Fruit fly (Drosophila melanogaster): ENCODE results near the gene Dnaaf5.

Dnaaf5 gene

dm6 chr3R:14327472-14328104, 34.0 kb downstream of the Dnaaf5 start, which contains the start of gene spn-B (continued):
- no peak for TF ChIP-seq CG4617 (GFP tag; optimal IDR thresholded peaks at IDR 0.05; ENCODE audit: borderline replicate concordance)
- TF ChIP-seq CG17612 (GFP tag; IDR thresholded peaks at IDR 0.05) = peak; percentile 13; the same call in 1 of the 2 replicates
- peak; percentile 71 for TF ChIP-seq CG12219 (GFP tag; optimal IDR thresholded peaks at IDR 0.05)
- TF ChIP-seq Atf-2 (GFP tag; optimal IDR thresholded peaks at IDR 0.05) = peak; percentile 56
- peak; percentile 5; the same call in 1 of the 3 replicates for TF ChIP-seq gce (GFP tag; IDR thresholded peaks at IDR 0.05)
- no peak; the same call in 1 of the 2 replicates for TF ChIP-seq Bgb (GFP tag; IDR thresholded peaks at IDR 0.05; ENCODE audit: partially characterized antibody)
- TF ChIP-seq insv (GFP tag; optimal IDR thresholded peaks at IDR 0.05) = peak in 1 of 2 experiments; percentile 32
- no peak for TF ChIP-seq CG2199 (GFP tag; IDR thresholded peaks at IDR 0.05)
- TF ChIP-seq CG4404 (GFP tag; IDR thresholded peaks at IDR 0.05) = no peak
- 0 out of 2 replicates have a peak, but pooled peaks have one; percentile 28 for TF ChIP-seq ttk (GFP tag; IDR thresholded peaks at IDR 0.05)
- peak; percentile 43 for TF ChIP-seq CG2116 (GFP tag; optimal IDR thresholded peaks at IDR 0.05)
- peak; percentile 75; the same call in 1 of the 2 replicates for TF ChIP-seq Drgx (GFP tag; IDR thresholded peaks at IDR 0.05)
- no peak; the same call in 1 of the 2 replicates for TF ChIP-seq CG10321 (GFP tag; IDR thresholded peaks at IDR 0.05)
- TF ChIP-seq D19B (GFP tag; optimal IDR thresholded peaks at IDR 0.05) = peak; percentile 61
- TF ChIP-seq gcm2 (GFP tag; optimal IDR thresholded peaks at IDR 0.05) = peak; percentile 43
- TF ChIP-seq al (GFP tag; IDR thresholded peaks at IDR 0.05) = peak; percentile 44
- peak; percentile 48 for TF ChIP-seq CG3847 (GFP tag; IDR thresholded peaks at IDR 0.05)
- TF ChIP-seq YL-1 (GFP tag; optimal IDR thresholded peaks at IDR 0.05) = no peak
- TF ChIP-seq CG16779 (GFP tag; IDR thresholded peaks at IDR 0.05) = no peak
- TF ChIP-seq ci (GFP tag; IDR thresholded peaks at IDR 0.05) = peak; percentile 85
- TF ChIP-seq MBD-R2 (GFP tag; IDR thresholded peaks at IDR 0.05) = peak; percentile 47; the same call in 1 of the 2 replicates
- peak; percentile 78 for TF ChIP-seq BtbVII (GFP tag; optimal IDR thresholded peaks at IDR 0.05)
- peak; percentile 46 for TF ChIP-seq Hand (GFP tag; optimal IDR thresholded peaks at IDR 0.05)
- peak; percentile 46; the same call in 1 of the 2 replicates for TF ChIP-seq Dref (GFP tag; IDR thresholded peaks at IDR 0.05)
- peak; percentile 70 for TF ChIP-seq HmgZ (tag; optimal IDR thresholded peaks at IDR 0.05)
- peak; percentile 76 for TF ChIP-seq nmo (GFP tag; optimal IDR thresholded peaks at IDR 0.05)
- peak; percentile 70 for TF ChIP-seq stc (GFP tag; IDR thresholded peaks at IDR 0.05)
- peak; percentile 77 for TF ChIP-seq E2f1 (GFP tag; IDR thresholded peaks at IDR 0.05)
- TF ChIP-seq Doc3 (GFP tag; IDR thresholded peaks at IDR 0.05; ENCODE audit: partially characterized antibody) = 0 out of 3 replicates have a peak, but pooled peaks have one; percentile 37
- peak; percentile 77 for TF ChIP-seq CG2875 (GFP tag; optimal IDR thresholded peaks at IDR 0.05)
- TF ChIP-seq PHDP (tag; optimal IDR thresholded peaks at IDR 0.05) = peak; percentile 86
- TF ChIP-seq Dad (GFP tag; optimal IDR thresholded peaks at IDR 0.05) = peak; percentile 23
- peak; percentile 75 for TF ChIP-seq HLH3B (GFP tag; IDR thresholded peaks at IDR 0.05)
- peak; percentile 77 for TF ChIP-seq HHEX (GFP tag; optimal IDR thresholded peaks at IDR 0.05)
- TF ChIP-seq CG1602 (GFP tag; optimal IDR thresholded peaks at IDR 0.05) = peak; percentile 54
- TF ChIP-seq CG11504 (tag; optimal IDR thresholded peaks at IDR 0.05) = peak; percentile 79
- no peak; the same call in 2 of the 3 replicates for TF ChIP-seq CG14050 (GFP tag; IDR thresholded peaks at IDR 0.05)
- peak; percentile 57 for TF ChIP-seq Chrac-16 (GFP tag; optimal IDR thresholded peaks at IDR 0.05)
- no peak for TF ChIP-seq dati (GFP tag; IDR thresholded peaks at IDR 0.05)
- TF ChIP-seq Pdp1 (GFP tag; optimal IDR thresholded peaks at IDR 0.05) = peak; percentile 67 to 76
- no peak; the same call in 1 of the 2 replicates for TF ChIP-seq hbn (GFP tag; IDR thresholded peaks at IDR 0.05; ENCODE audit: partially characterized antibody)
- no peak for TF ChIP-seq fd102C (GFP tag; optimal IDR thresholded peaks at IDR 0.05)
- TF ChIP-seq Hr39 (optimal IDR thresholded peaks at IDR 0.05) = no peak
- peak; percentile 49 for TF ChIP-seq pb (GFP tag; optimal IDR thresholded peaks at IDR 0.05)
- TF ChIP-seq Meics (GFP tag; optimal IDR thresholded peaks at IDR 0.05) = peak; percentile 81
- TF ChIP-seq CG8359 (GFP tag; optimal IDR thresholded peaks at IDR 0.05; ENCODE audit: borderline replicate concordance) = peak; percentile 43
- TF ChIP-seq CG1233 (GFP tag; optimal IDR thresholded peaks at IDR 0.05) = peak; percentile 74
- TF ChIP-seq Fer3 (tag; optimal IDR thresholded peaks at IDR 0.05) = peak; percentile 73
- TF ChIP-seq twi (tag; optimal IDR thresholded peaks at IDR 0.05) = peak; percentile 42
